Worm (Caenorhabditis elegans) whole organism, early embryonic: ENCODE data around the gene pgp-13.

Experiments
- B0310.2 ChIP-seq: sonication (generic microtip); optimal IDR thresholded peaks from 2 replicates; lab custom pipeline; 2016; ENCODE audit warnings: mild to moderate bottlenecking, missing genetic modification characterization, missing compliant biosample characterization
- F13C5.2 ChIP-seq: sonication (generic microtip); optimal IDR thresholded peaks from 2 replicates; lab custom pipeline; 2017; ENCODE audit warnings: mild to moderate bottlenecking, missing genetic modification characterization, inconsistent platforms, missing compliant biosample characterization
- aly-1 ChIP-seq: sonication (generic microtip); optimal IDR thresholded peaks from 2 replicates; lab custom pipeline; 2016; ENCODE audit warnings: missing genetic modification characterization, missing compliant biosample characterization
- ama-1 ChIP-seq: fragments of 150-350 bp; optimal IDR thresholded peaks from 2 replicates; lab custom pipeline; 2014
- ceh-13 ChIP-seq: fragments of 200-800 bp; sonication (Bioruptor generic); optimal IDR thresholded peaks from 2 replicates; lab custom pipeline; 2018; ENCODE audit warnings: mild to moderate bottlenecking, missing genetic modification characterization, missing compliant biosample characterization
- ceh-36 ChIP-seq: sonication (generic microtip); optimal IDR thresholded peaks from 2 replicates; lab custom pipeline; 2016; ENCODE audit warnings: missing genetic modification characterization, inconsistent platforms, missing compliant biosample characterization
- ets-7 ChIP-seq: sonication (generic microtip); optimal IDR thresholded peaks from 2 replicates; lab custom pipeline; 2016; ENCODE audit warnings: missing genotype, missing genetic modification characterization, missing compliant biosample characterization
- flt-1 ChIP-seq: fragments of 200-800 bp; sonication (Bioruptor generic); IDR thresholded peaks from 2 replicates; pipeline ENCODE4 v1.3.6; 2022; ENCODE audit warnings: missing genetic modification characterization, missing compliant biosample characterization
- hmbx-1 ChIP-seq: sonication (generic microtip); optimal IDR thresholded peaks from 2 replicates; lab custom pipeline; 2016; ENCODE audit warnings: mild to moderate bottlenecking, missing genetic modification characterization, missing compliant biosample characterization
- hmg-4 ChIP-seq: fragments of 200-800 bp; sonication (Bioruptor generic); optimal IDR thresholded peaks from 2 replicates; lab custom pipeline; 2018; ENCODE audit warnings: mild to moderate bottlenecking, missing genetic modification characterization, missing compliant biosample characterization
- hnd-1 ChIP-seq: sonication (generic microtip); optimal IDR thresholded peaks from 2 replicates; lab custom pipeline; 2016; ENCODE audit warnings: missing genetic modification characterization, missing compliant biosample characterization
- pes-1 ChIP-seq: fragments of 200-800 bp; sonication (Bioruptor generic); IDR thresholded peaks from 2 replicates; pipeline ENCODE4 v1.3.6; 2022; ENCODE audit warnings: missing genetic modification reagents, missing genetic modification characterization, missing compliant biosample characterization
- scrt-1 ChIP-seq: fragments of 200-800 bp; sonication (Bioruptor generic); IDR thresholded peaks from 2 replicates; pipeline ENCODE4 v1.3.6; 2022; ENCODE audit warnings: missing genetic modification characterization, missing compliant biosample characterization
- sea-1 ChIP-seq: fragments of 200-800 bp; sonication (Bioruptor generic); conservative IDR thresholded peaks from 2 replicates; pipeline ENCODE4 v1.3.6; 2022; ENCODE audit warnings: missing genetic modification characterization, missing compliant biosample characterization
- tbx-11 ChIP-seq: fragments of 200-800 bp; sonication (Bioruptor generic); IDR thresholded peaks from 2 replicates; pipeline ENCODE4 v1.3.6; 2022; ENCODE audit warnings: missing genetic modification characterization, missing compliant biosample characterization
- tbx-37 ChIP-seq: fragments of 200-800 bp; sonication (Bioruptor generic); conservative IDR thresholded peaks from 2 replicates; pipeline ENCODE4 v1.3.6; 2022; ENCODE audit warnings: missing genetic modification reagents, missing genetic modification characterization, missing compliant biosample characterization
- tra-4 ChIP-seq: sonication (generic microtip); optimal IDR thresholded peaks from 2 replicates; lab custom pipeline; 2017; ENCODE audit warnings: missing genetic modification characterization, missing compliant biosample characterization

pgp-13 gene

ce11 chrX:12730075-12730474, 8.5 kb upstream of the pgp-13 start:
- TF ChIP-seq sea-1 (GFP tag; lab: Robert Waterston, UW) (no peak), hmg-4 (no peak), scrt-1 (GFP tag; lab: Robert Waterston, UW) (no peak), ceh-13 (GFP tag; lab: Kevin White, UChicago) (no peak), ets-7 (tag; lab: Kevin White, UChicago) (no peak), ceh-36 (no peak), aly-1 (no peak), flt-1 (GFP tag; lab: Robert Waterston, UW) (no peak), B0310.2 (tag; lab: Kevin White, UChicago) (no peak)

- no peak for TF ChIP-seq scrt-1 (GFP tag; lab: Robert Waterston, UW)
- no peak for TF ChIP-seq ama-1
- TF ChIP-seq pes-1 (GFP tag; lab: Robert Waterston, UW), result no peak
- TF ChIP-seq hnd-1 (tag; lab: Kevin White, UChicago), result no peak
These were observed 7.2 kb upstream of the pgp-13 start, which contains the start of gene pgp-12 for ce11 chrX:12731188-12731857. Gene pgp-12, plus strand, starts transcription at chrX:12731807.

- TF ChIP-seq pes-1 (GFP tag; lab: Robert Waterston, UW) (no peak), sea-1 (GFP tag; lab: Robert Waterston, UW) (no peak), ceh-36 (no peak)
These were observed 11.1 kb downstream of the pgp-13 start, which contains the start of gene pgp-14 for ce11 chrX:12749530-12750240. Gene pgp-14, minus strand, starts transcription at chrX:12749580.

ce11 chrX:12750805-12751204, 12.3 kb downstream of the pgp-13 start:
- no peak for TF ChIP-seq sea-1 (GFP tag; lab: Robert Waterston, UW)
- no peak for TF ChIP-seq tra-4 (tag; lab: Kevin White, UChicago)
- no peak for TF ChIP-seq hmbx-1 (tag; lab: Kevin White, UChicago)
- no peak for TF ChIP-seq flt-1 (GFP tag; lab: Robert Waterston, UW)
- no peak for TF ChIP-seq aly-1
- TF ChIP-seq ceh-36, result no peak
- no peak for TF ChIP-seq ceh-13 (GFP tag; lab: Kevin White, UChicago)
- TF ChIP-seq hmg-4, result no peak
- no peak for TF ChIP-seq B0310.2 (tag; lab: Kevin White, UChicago)
- TF ChIP-seq hnd-1 (tag; lab: Kevin White, UChicago), result no peak
- TF ChIP-seq tbx-11 (GFP tag; lab: Robert Waterston, UW), result no peak
- TF ChIP-seq pes-1 (GFP tag; lab: Robert Waterston, UW), result no peak
- no peak for TF ChIP-seq scrt-1 (GFP tag; lab: Robert Waterston, UW)

- TF ChIP-seq hmbx-1 (tag; lab: Kevin White, UChicago), result no peak
- TF ChIP-seq ceh-13 (GFP tag; lab: Kevin White, UChicago), result no peak
- TF ChIP-seq pes-1 (GFP tag; lab: Robert Waterston, UW), result no peak
- TF ChIP-seq tbx-11 (GFP tag; lab: Robert Waterston, UW), result no peak
- no peak for TF ChIP-seq flt-1 (GFP tag; lab: Robert Waterston, UW)
- TF ChIP-seq sea-1 (GFP tag; lab: Robert Waterston, UW), result no peak
- TF ChIP-seq tbx-37 (GFP tag; lab: Robert Waterston, UW), result no peak
- no peak for TF ChIP-seq hnd-1 (tag; lab: Kevin White, UChicago)
- TF ChIP-seq aly-1, result no peak
- no peak for TF ChIP-seq ets-7 (tag; lab: Kevin White, UChicago)
- no peak for TF ChIP-seq tra-4 (tag; lab: Kevin White, UChicago)
- no peak for TF ChIP-seq hmg-4
- TF ChIP-seq B0310.2 (tag; lab: Kevin White, UChicago), result no peak
- TF ChIP-seq ceh-36, result no peak
- no peak for TF ChIP-seq scrt-1 (GFP tag; lab: Robert Waterston, UW)
- no peak for TF ChIP-seq ama-1
These were observed 15.5 kb downstream of the pgp-13 start for ce11 chrX:12754043-12754442.

- TF ChIP-seq scrt-1 (GFP tag; lab: Robert Waterston, UW), result no peak
- no peak for TF ChIP-seq hmbx-1 (tag; lab: Kevin White, UChicago)
- TF ChIP-seq F13C5.2 (tag; lab: Kevin White, UChicago), result no peak
- TF ChIP-seq pes-1 (GFP tag; lab: Robert Waterston, UW), result no peak
- no peak for TF ChIP-seq sea-1 (GFP tag; lab: Robert Waterston, UW)
- TF ChIP-seq ceh-36, result no peak
- TF ChIP-seq ama-1, result no peak
- TF ChIP-seq tra-4 (tag; lab: Kevin White, UChicago), result no peak
- TF ChIP-seq hnd-1 (tag; lab: Kevin White, UChicago), result no peak
- no peak for TF ChIP-seq ets-7 (tag; lab: Kevin White, UChicago)
- no peak for TF ChIP-seq B0310.2 (tag; lab: Kevin White, UChicago)
- TF ChIP-seq flt-1 (GFP tag; lab: Robert Waterston, UW), result no peak
These were observed 16.5 kb downstream of the pgp-13 start for ce11 chrX:12755021-12755420.

ce11 chrX:12759010-12759409, 20.5 kb downstream of the pgp-13 start:
- no peak for TF ChIP-seq ceh-36
- no peak for TF ChIP-seq hmbx-1 (tag; lab: Kevin White, UChicago)
- TF ChIP-seq tbx-11 (GFP tag; lab: Robert Waterston, UW), result no peak
- no peak for TF ChIP-seq sea-1 (GFP tag; lab: Robert Waterston, UW)
- TF ChIP-seq aly-1, result no peak
- no peak for TF ChIP-seq flt-1 (GFP tag; lab: Robert Waterston, UW)
- no peak for TF ChIP-seq scrt-1 (GFP tag; lab: Robert Waterston, UW)
- no peak for TF ChIP-seq hmg-4
- TF ChIP-seq ceh-13 (GFP tag; lab: Kevin White, UChicago), result no peak
- TF ChIP-seq tbx-37 (GFP tag; lab: Robert Waterston, UW), result no peak
- TF ChIP-seq B0310.2 (tag; lab: Kevin White, UChicago), result no peak
- no peak for TF ChIP-seq hnd-1 (tag; lab: Kevin White, UChicago)
